Worm (Caenorhabditis elegans) whole organism, late embryonic: Measurements from ENCODE around the gene ZK622.4.

Experiments used
- C38D4.7 ChIP-seq: fragments of 200-800 bp; sonication (Bioruptor generic); optimal IDR thresholded peaks from 2 replicates; lab custom pipeline; 2018; ENCODE audit warnings: mild to moderate bottlenecking, missing genetic modification characterization, moderate library complexity, missing compliant biosample characterization
- F13H6.1 ChIP-seq: sonication (generic microtip); optimal IDR thresholded peaks from 2 replicates; lab custom pipeline; 2016; ENCODE audit warnings: missing genetic modification characterization, missing compliant biosample characterization
- K09A11.1 ChIP-seq: sonication (generic microtip); optimal IDR thresholded peaks from 2 replicates; lab custom pipeline; 2017; ENCODE audit warnings: antibody characterized with exemption, mild to moderate bottlenecking, missing genetic modification characterization, missing compliant biosample characterization; ENCODE audit not compliant: insufficient read depth
- Y22D7AL.16 ChIP-seq: sonication (generic microtip); optimal IDR thresholded peaks from 2 replicates; lab custom pipeline; 2016; ENCODE audit warnings: missing genetic modification characterization, missing compliant biosample characterization
- ama-1 ChIP-seq: fragments of 150-350 bp; optimal IDR thresholded peaks from 2 replicates; lab custom pipeline; 2014
- ceh-18 ChIP-seq: sonication (generic microtip); optimal IDR thresholded peaks from 2 replicates; lab custom pipeline; 2016; ENCODE audit warnings: missing genetic modification characterization, missing compliant biosample characterization
- ceh-19 ChIP-seq: fragments of 200-800 bp; sonication (Bioruptor generic); optimal IDR thresholded peaks from 2 replicates; lab custom pipeline; 2018; ENCODE audit warnings: mild to moderate bottlenecking, missing genetic modification characterization, missing compliant biosample characterization
- ceh-22 ChIP-seq: sonication (generic microtip); optimal IDR thresholded peaks from 2 replicates; lab custom pipeline; 2017; ENCODE audit warnings: missing biosample characterization, missing genetic modification characterization
- ceh-31 ChIP-seq: sonication (generic microtip); optimal IDR thresholded peaks from 2 replicates; lab custom pipeline; 2016; ENCODE audit warnings: missing genetic modification characterization, missing compliant biosample characterization
- ceh-34 ChIP-seq: sonication (generic microtip); optimal IDR thresholded peaks from 2 replicates; lab custom pipeline; 2016; ENCODE audit warnings: mild to moderate bottlenecking, missing genetic modification characterization, missing compliant biosample characterization
- ceh-45 ChIP-seq: fragments of 200-800 bp; sonication (Bioruptor generic); IDR thresholded peaks from 2 replicates; pipeline ENCODE4 v1.3.6; 2022; ENCODE audit warnings: missing genetic modification reagents, missing genetic modification characterization, missing compliant biosample characterization
- ceh-6 ChIP-seq: fragments of 200-800 bp; sonication (Bioruptor generic); optimal IDR thresholded peaks from 2 replicates; lab custom pipeline; 2018; ENCODE audit warnings: mild to moderate bottlenecking, missing genetic modification characterization, missing compliant biosample characterization
- che-1 ChIP-seq: sonication (generic microtip); optimal IDR thresholded peaks from 2 replicates; lab custom pipeline; 2016; ENCODE audit warnings: mild to moderate bottlenecking, missing genetic modification characterization, missing compliant biosample characterization
- dmd-4 ChIP-seq: sonication (generic microtip); optimal IDR thresholded peaks from 2 replicates; lab custom pipeline; 2016; ENCODE audit warnings: borderline replicate concordance, missing genetic modification characterization, missing compliant biosample characterization
- elt-2 ChIP-seq: sonication (generic microtip); optimal IDR thresholded peaks from 2 replicates; lab custom pipeline; 2016; ENCODE audit warnings: missing genetic modification reagents, missing genetic modification characterization, missing compliant biosample characterization
- ets-4 ChIP-seq: sonication (generic microtip); optimal IDR thresholded peaks from 2 replicates; lab custom pipeline; 2016; ENCODE audit warnings: missing genetic modification characterization, missing compliant biosample characterization
- eyg-1 ChIP-seq: sonication (generic microtip); optimal IDR thresholded peaks from 2 replicates; lab custom pipeline; 2016; ENCODE audit warnings: missing genotype, missing genetic modification characterization, missing compliant biosample characterization
- fax-1 ChIP-seq: sonication (generic microtip); optimal IDR thresholded peaks from 2 replicates; lab custom pipeline; 2016; ENCODE audit warnings: missing genotype, missing genetic modification characterization, missing compliant biosample characterization
- fkh-10 ChIP-seq: fragments of 150-350 bp; optimal IDR thresholded peaks from 2 replicates; lab custom pipeline; 2014; ENCODE audit warnings: missing biosample characterization, missing genetic modification reagents, missing genetic modification characterization
- fkh-6 ChIP-seq: sonication (generic microtip); optimal IDR thresholded peaks from 2 replicates; lab custom pipeline; 2016; ENCODE audit warnings: missing genetic modification characterization, missing compliant biosample characterization
- hlh-15 ChIP-seq: sonication (generic microtip); optimal IDR thresholded peaks from 2 replicates; lab custom pipeline; 2016; ENCODE audit warnings: missing genetic modification characterization, missing compliant biosample characterization
- hlh-6 ChIP-seq: sonication (generic microtip); optimal IDR thresholded peaks from 2 replicates; lab custom pipeline; 2016; ENCODE audit warnings: missing genotype, missing genetic modification characterization, missing compliant biosample characterization
- lim-6 ChIP-seq: sonication (generic microtip); optimal IDR thresholded peaks from 2 replicates; lab custom pipeline; 2016; ENCODE audit warnings: missing genetic modification characterization, missing compliant biosample characterization
- lin-11 ChIP-seq: fragments of 200-800 bp; sonication (Bioruptor generic); optimal IDR thresholded peaks from 2 replicates; lab custom pipeline; 2018; ENCODE audit warnings: mild to moderate bottlenecking, missing genetic modification characterization, missing compliant biosample characterization
- madf-2 ChIP-seq: sonication (generic microtip); optimal IDR thresholded peaks from 2 replicates; lab custom pipeline; 2017; ENCODE audit warnings: missing genetic modification characterization, missing compliant biosample characterization
- mec-3 ChIP-seq: sonication (generic microtip); optimal IDR thresholded peaks from 2 replicates; lab custom pipeline; 2016; ENCODE audit warnings: borderline replicate concordance, missing genetic modification characterization, missing compliant biosample characterization
- nfya-1 ChIP-seq: sonication (generic microtip); optimal IDR thresholded peaks from 2 replicates; lab custom pipeline; 2017; ENCODE audit warnings: missing genetic modification characterization, mild to moderate bottlenecking, missing compliant biosample characterization, antibody characterized with exemption, moderate library complexity
- npax-4 ChIP-seq: sonication (generic microtip); optimal IDR thresholded peaks from 2 replicates; lab custom pipeline; 2016; ENCODE audit warnings: missing genetic modification characterization, missing compliant biosample characterization
- odd-2 ChIP-seq: sonication (generic microtip); optimal IDR thresholded peaks from 2 replicates; lab custom pipeline; 2017; ENCODE audit warnings: antibody characterized with exemption, mild to moderate bottlenecking, missing genetic modification characterization, missing compliant biosample characterization
- pag-3 ChIP-seq: sonication (generic microtip); optimal IDR thresholded peaks from 2 replicates; lab custom pipeline; 2016; ENCODE audit warnings: missing compliant biosample characterization, missing genetic modification characterization, borderline replicate concordance
- pax-1 ChIP-seq: fragments of 150-350 bp; optimal IDR thresholded peaks from 2 replicates; lab custom pipeline; 2014; ENCODE audit warnings: missing biosample characterization, missing genetic modification characterization
- pha-4 ChIP-seq: fragments of 150-350 bp; optimal IDR thresholded peaks from 2 replicates; lab custom pipeline; 2018; ENCODE audit warnings: missing biosample characterization, missing genetic modification reagents, missing genetic modification characterization
- pqm-1 ChIP-seq: sonication (generic microtip); optimal IDR thresholded peaks from 2 replicates; lab custom pipeline; 2016; ENCODE audit warnings: missing genetic modification characterization, missing compliant biosample characterization
- pros-1 ChIP-seq: fragments of 150-350 bp; optimal IDR thresholded peaks from 2 replicates; lab custom pipeline; 2014; ENCODE audit warnings: missing biosample characterization, missing genetic modification reagents, missing genetic modification characterization
- rnt-1 ChIP-seq: sonication (generic microtip); optimal IDR thresholded peaks from 2 replicates; lab custom pipeline; 2016; ENCODE audit warnings: missing genetic modification characterization, missing compliant biosample characterization
- sox-2 ChIP-seq: fragments of 200-800 bp; sonication (Bioruptor generic); IDR thresholded peaks from 2 replicates; pipeline ENCODE4 v1.3.6; 2022; ENCODE audit warnings: missing genetic modification reagents, missing genetic modification characterization, missing compliant biosample characterization
- sox-4 ChIP-seq: sonication (generic microtip); optimal IDR thresholded peaks from 2 replicates; lab custom pipeline; 2017; ENCODE audit warnings: mild to moderate bottlenecking, missing genetic modification characterization, inconsistent platforms, missing compliant biosample characterization
- syd-9 ChIP-seq: sonication (generic microtip); optimal IDR thresholded peaks from 2 replicates; lab custom pipeline; 2016; ENCODE audit warnings: mild to moderate bottlenecking, missing genetic modification characterization, moderate library complexity, missing compliant biosample characterization
- tbx-2 ChIP-seq: sonication (generic microtip); optimal IDR thresholded peaks from 2 replicates; lab custom pipeline; 2016; ENCODE audit warnings: missing genetic modification characterization, missing compliant biosample characterization
- tbx-7 ChIP-seq: sonication (generic microtip); optimal IDR thresholded peaks from 2 replicates; lab custom pipeline; 2016; ENCODE audit warnings: missing genotype, missing genetic modification characterization, missing compliant biosample characterization
- ttx-3 ChIP-seq: sonication (generic microtip); optimal IDR thresholded peaks from 2 replicates; lab custom pipeline; 2016; ENCODE audit warnings: missing genetic modification reagents, missing genetic modification characterization, missing compliant biosample characterization
- unc-3 ChIP-seq, 2 experiments: fragments of 200-800 bp in 1 of 2; sonication (Bioruptor generic) in 1 of 2; sonication (generic microtip) in 1 of 2; conservative IDR thresholded peaks in 1 of 2; optimal IDR thresholded peaks in 1 of 2; 2 replicates each; pipeline versions ENCODE4 v1.3.6 to Lab custom; 2016 to 2022; ENCODE audit warnings: missing compliant biosample characterization in 2 of 2, missing genetic modification characterization in 2 of 2, missing genetic modification reagents in 1 of 2
- unc-42 ChIP-seq: sonication (generic microtip); optimal IDR thresholded peaks from 2 replicates; lab custom pipeline; 2016; ENCODE audit warnings: missing genotype, missing genetic modification characterization, missing compliant biosample characterization
- unc-55 ChIP-seq: sonication (generic microtip); optimal IDR thresholded peaks from 2 replicates; lab custom pipeline; 2017; ENCODE audit warnings: missing biosample characterization, missing genetic modification reagents, missing genetic modification characterization
- unc-86 ChIP-seq: sonication (generic microtip); optimal IDR thresholded peaks from 2 replicates; lab custom pipeline; 2016; ENCODE audit warnings: missing genetic modification characterization, missing compliant biosample characterization
- zip-5 ChIP-seq: sonication (generic microtip); optimal IDR thresholded peaks from 2 replicates; lab custom pipeline; 2016; ENCODE audit warnings: missing genetic modification characterization, missing compliant biosample characterization
- ztf-16 ChIP-seq: sonication (generic microtip); optimal IDR thresholded peaks from 2 replicates; lab custom pipeline; 2017; ENCODE audit warnings: missing genetic modification characterization, missing compliant biosample characterization

ZK622.4 gene

DNA sequence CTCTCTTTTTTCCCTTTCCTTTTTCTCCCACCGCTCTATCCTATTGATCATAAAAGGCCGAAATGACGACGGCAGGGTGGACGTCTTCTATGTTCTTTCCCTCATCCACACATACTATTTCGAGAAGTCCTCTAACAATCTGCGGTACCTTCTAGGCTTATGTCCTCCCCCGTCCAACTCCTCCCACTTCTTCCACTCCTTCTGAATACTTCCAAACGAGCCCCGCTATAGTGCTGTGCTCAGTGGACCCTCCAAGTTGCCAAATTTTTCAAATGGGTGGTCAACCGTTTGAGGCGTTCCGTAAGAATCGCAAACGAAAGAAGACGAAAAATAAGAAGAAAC lies 43.5 kb downstream of the ZK622.4 start (continued):
- TF ChIP-seq fkh-10 (GFP tag; lab: Kevin White, UChicago) (no peak), pqm-1 (tag; lab: Kevin White, UChicago) (no peak), syd-9 (tag; lab: Kevin White, UChicago) (no peak), K09A11.1 (tag; lab: Kevin White, UChicago) (no peak), fax-1 (tag; lab: Kevin White, UChicago) (no peak), odd-2 (tag; lab: Kevin White, UChicago) (no peak), hlh-6 (tag; lab: Kevin White, UChicago) (peak; percentile 57), sox-4 (no peak), Y22D7AL.16 (tag; lab: Kevin White, UChicago) (no peak), ceh-22 (tag; lab: Kevin White, UChicago) (no peak), eyg-1 (tag; lab: Kevin White, UChicago) (no peak), hlh-15 (tag; lab: Kevin White, UChicago) (no peak), ceh-19 (no peak), F13H6.1 (tag; lab: Kevin White, UChicago) (peak; percentile 16), madf-2 (tag; lab: Kevin White, UChicago) (no peak), fkh-6 (tag; lab: Kevin White, UChicago) (no peak), unc-86 (no peak), pax-1 (tag; lab: Kevin White, UChicago) (no peak), ztf-16 (tag; lab: Kevin White, UChicago) (no peak), unc-3 (GFP tag; conservative IDR thresholded peaks at IDR 0.05; lab: Robert Waterston, UW) (no peak), unc-3 (tag; optimal IDR thresholded peaks at IDR 0.05; lab: Kevin White, UChicago) (no peak), tbx-7 (tag; lab: Kevin White, UChicago) (no peak), mec-3 (no peak), rnt-1 (tag; lab: Kevin White, UChicago) (no peak), unc-55 (peak; percentile 42), nfya-1 (tag; lab: Kevin White, UChicago) (peak; percentile 66), pros-1 (tag; lab: Kevin White, UChicago) (no peak), lin-11 (no peak), pha-4 (no peak), npax-4 (tag; lab: Kevin White, UChicago) (no peak), che-1 (tag; lab: Kevin White, UChicago) (no peak), elt-2 (no peak), ceh-6 (GFP tag; lab: Kevin White, UChicago) (no peak), zip-5 (no peak), lim-6 (tag; lab: Kevin White, UChicago) (no peak), ceh-45 (GFP tag; lab: Robert Waterston, UW) (no peak), ets-4 (tag; lab: Kevin White, UChicago) (no peak), dmd-4 (tag; lab: Kevin White, UChicago) (no peak), unc-42 (tag; lab: Kevin White, UChicago) (peak; percentile 58), ceh-31 (tag; lab: Kevin White, UChicago) (peak; percentile 76)

- TF ChIP-seq ama-1 (lab: Kevin White, UChicago): peak; percentile 15
- no peak for TF ChIP-seq pag-3
- no peak for TF ChIP-seq syd-9 (tag; lab: Kevin White, UChicago)
- TF ChIP-seq pqm-1 (tag; lab: Kevin White, UChicago): peak; percentile 30
- no peak for TF ChIP-seq mec-3
- TF ChIP-seq ceh-31 (tag; lab: Kevin White, UChicago): peak; percentile 62
- peak; percentile 54 for TF ChIP-seq nfya-1 (tag; lab: Kevin White, UChicago)
- TF ChIP-seq ceh-18: peak; percentile 71
- TF ChIP-seq ttx-3 (tag; lab: Kevin White, UChicago): no peak
- TF ChIP-seq ceh-34 (tag; lab: Kevin White, UChicago): peak; percentile 33
- TF ChIP-seq unc-55: peak; percentile 35
- TF ChIP-seq tbx-7 (tag; lab: Kevin White, UChicago): no peak
- TF ChIP-seq C38D4.7 (GFP tag; lab: Kevin White, UChicago): no peak
- TF ChIP-seq tbx-2 (tag; lab: Kevin White, UChicago): peak; percentile 56
- no peak for TF ChIP-seq ets-4 (tag; lab: Kevin White, UChicago)
- no peak for TF ChIP-seq sox-2 (GFP tag; lab: Robert Waterston, UW)
- peak; percentile 28 for TF ChIP-seq F13H6.1 (tag; lab: Kevin White, UChicago)
- peak; percentile 64 for TF ChIP-seq elt-2
- peak; percentile 52 for TF ChIP-seq unc-42 (tag; lab: Kevin White, UChicago)
These were observed 44.4 kb downstream of the ZK622.4 start for ce11 chrII:5336660-5337494.
